Worm (Caenorhabditis elegans) whole organism, late embryonic: ENCODE results near the gene lys-3.

Experiments used
- C38D4.7 ChIP-seq: fragments of 200-800 bp; sonication (Bioruptor generic); optimal IDR thresholded peaks from 2 replicates; lab custom pipeline; 2018; ENCODE audit warnings: mild to moderate bottlenecking, missing genetic modification characterization, moderate library complexity, missing compliant biosample characterization
- nfya-1 ChIP-seq: sonication (generic microtip); optimal IDR thresholded peaks from 2 replicates; lab custom pipeline; 2017; ENCODE audit warnings: missing genetic modification characterization, mild to moderate bottlenecking, missing compliant biosample characterization, antibody characterized with exemption, moderate library complexity
- pqm-1 ChIP-seq: sonication (generic microtip); optimal IDR thresholded peaks from 2 replicates; lab custom pipeline; 2016; ENCODE audit warnings: missing genetic modification characterization, missing compliant biosample characterization
- ref-2 ChIP-seq: sonication (generic microtip); optimal IDR thresholded peaks from 2 replicates; lab custom pipeline; 2016; ENCODE audit warnings: missing genetic modification characterization, missing compliant biosample characterization
- rnt-1 ChIP-seq: sonication (generic microtip); optimal IDR thresholded peaks from 2 replicates; lab custom pipeline; 2016; ENCODE audit warnings: missing genetic modification characterization, missing compliant biosample characterization
- zip-5 ChIP-seq: sonication (generic microtip); optimal IDR thresholded peaks from 2 replicates; lab custom pipeline; 2016; ENCODE audit warnings: missing genetic modification characterization, missing compliant biosample characterization

- TF ChIP-seq pqm-1 (no peak), C38D4.7 (GFP tag; lab: Kevin White, UChicago) (no peak), ref-2 (tag; lab: Kevin White, UChicago) (no peak), nfya-1 (tag; lab: Kevin White, UChicago) (no peak), zip-5 (tag; lab: Kevin White, UChicago) (no peak), rnt-1 (no peak)
These were observed 45.3 kb downstream of the lys-3 start for ce11 chrV:10237959-10238444.
